Fruit fly (Drosophila melanogaster): Measurements from ENCODE around the gene He.

He gene

dm6 chr2L:14019654-14020053, 46.9 kb upstream of the He start (continued):
- TF ChIP-seq CG11504 (tag; optimal IDR thresholded peaks at IDR 0.05) = no peak
- no peak for TF ChIP-seq CG6765 (GFP tag; optimal IDR thresholded peaks at IDR 0.05)
- TF ChIP-seq MBD-R2 (GFP tag; IDR thresholded peaks at IDR 0.05) = no peak
- TF ChIP-seq CG6175 (GFP tag; IDR thresholded peaks at IDR 0.05) = no peak

DNA sequence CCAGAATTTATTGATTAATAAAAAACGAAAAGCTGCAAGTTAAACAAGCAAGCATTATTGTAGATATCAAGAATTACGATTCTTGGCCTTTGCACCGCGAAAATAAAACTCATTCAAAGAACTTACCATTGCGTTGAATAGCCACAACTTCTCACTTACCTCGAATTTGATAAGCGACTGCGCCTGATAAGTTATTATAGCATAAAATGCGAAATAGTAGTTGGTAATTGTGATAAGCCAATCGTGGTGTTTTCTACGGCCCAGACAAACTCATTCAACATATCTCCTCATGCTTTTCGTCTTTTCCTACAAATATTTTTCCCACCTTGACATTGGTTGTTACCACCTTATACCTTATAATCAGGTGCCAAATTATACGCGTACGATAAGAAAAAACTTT, 42.4 kb upstream of the He start:
- TF ChIP-seq CG43689 (GFP tag; IDR thresholded peaks at IDR 0.05) = no peak
- no peak for TF ChIP-seq Myb (GFP tag; optimal IDR thresholded peaks at IDR 0.05)
- no peak for TF ChIP-seq NFAT (GFP tag; IDR thresholded peaks at IDR 0.05)
- no peak for TF ChIP-seq sisA (GFP tag; IDR thresholded peaks at IDR 0.05)
- TF ChIP-seq CG12219 (GFP tag; optimal IDR thresholded peaks at IDR 0.05) = no peak
- TF ChIP-seq CG14050 (GFP tag; IDR thresholded peaks at IDR 0.05) = no peak
- TF ChIP-seq ems (GFP tag; optimal IDR thresholded peaks at IDR 0.05) = no peak
- TF ChIP-seq en (GFP tag; optimal IDR thresholded peaks at IDR 0.05) = no peak
- TF ChIP-seq CG10979 (tag; optimal IDR thresholded peaks at IDR 0.05) = no peak
- TF ChIP-seq CG15696 (tag; optimal IDR thresholded peaks at IDR 0.05) = no peak
- no peak for TF ChIP-seq amos (GFP tag; IDR thresholded peaks at IDR 0.05; ENCODE audit: partially characterized antibody)
- peak; percentile 10 for TF ChIP-seq grn (GFP tag; optimal IDR thresholded peaks at IDR 0.05)
- peak; percentile 90 for TF ChIP-seq exex (tag; optimal IDR thresholded peaks at IDR 0.05)
- no peak for TF ChIP-seq unc-4 (GFP tag; IDR thresholded peaks at IDR 0.05; ENCODE audit: partially characterized antibody)
- no peak for TF ChIP-seq sens-2 (GFP tag; IDR thresholded peaks at IDR 0.05)
- TF ChIP-seq CG7928 (GFP tag; optimal IDR thresholded peaks at IDR 0.05) = no peak
- no peak for TF ChIP-seq CG6765 (GFP tag; optimal IDR thresholded peaks at IDR 0.05)
- no peak for TF ChIP-seq CG7745 (tag; optimal IDR thresholded peaks at IDR 0.05)
- TF ChIP-seq CG34376 (GFP tag; optimal IDR thresholded peaks at IDR 0.05) = peak; percentile 89
- TF ChIP-seq CG30020 (tag; optimal IDR thresholded peaks at IDR 0.05) = no peak
- TF ChIP-seq H2.0 (GFP tag; IDR thresholded peaks at IDR 0.05) = no peak
- no peak for TF ChIP-seq ttk (GFP tag; IDR thresholded peaks at IDR 0.05)
- no peak for TF ChIP-seq fd64A (GFP tag; optimal IDR thresholded peaks at IDR 0.05)
- no peak for TF ChIP-seq CG15479 (GFP tag; optimal IDR thresholded peaks at IDR 0.05)
- no peak for TF ChIP-seq inv (GFP tag; IDR thresholded peaks at IDR 0.05; ENCODE audit: partially characterized antibody)
- no peak for TF ChIP-seq gsb (GFP tag; IDR thresholded peaks at IDR 0.05)
- TF ChIP-seq row (GFP tag; IDR thresholded peaks at IDR 0.05) = no peak
- TF ChIP-seq CG1647 (GFP tag; optimal IDR thresholded peaks at IDR 0.05) = no peak
- TF ChIP-seq eve (GFP tag; optimal IDR thresholded peaks at IDR 0.05) = peak in 1 of 2 experiments; percentile 36
- TF ChIP-seq Bteb2 (GFP tag; optimal IDR thresholded peaks at IDR 0.05) = no peak
- no peak for TF ChIP-seq dpn (GFP tag; optimal IDR thresholded peaks at IDR 0.05)
- no peak for TF ChIP-seq CHES-1-like (GFP tag; optimal IDR thresholded peaks at IDR 0.05)
- TF ChIP-seq CG18599 (GFP tag; optimal IDR thresholded peaks at IDR 0.05) = peak; percentile 2
- TF ChIP-seq CG3163 (GFP tag; optimal IDR thresholded peaks at IDR 0.05) = no peak
- TF ChIP-seq tap (tag; optimal IDR thresholded peaks at IDR 0.05) = no peak
- no peak for TF ChIP-seq emc (GFP tag; optimal IDR thresholded peaks at IDR 0.05)
- no peak for TF ChIP-seq CG18476 (GFP tag; optimal IDR thresholded peaks at IDR 0.05)
- no peak for TF ChIP-seq gfzf (GFP tag; optimal IDR thresholded peaks at IDR 0.05)
- TF ChIP-seq D19B (GFP tag; optimal IDR thresholded peaks at IDR 0.05) = no peak
- no peak for TF ChIP-seq z (GFP tag; IDR thresholded peaks at IDR 0.05)
- TF ChIP-seq nmo (GFP tag; optimal IDR thresholded peaks at IDR 0.05) = no peak
- no peak for TF ChIP-seq vfl (GFP tag; optimal IDR thresholded peaks at IDR 0.05)
- TF ChIP-seq cato (GFP tag; optimal IDR thresholded peaks at IDR 0.05; ENCODE audit: borderline replicate concordance) = no peak
- no peak for TF ChIP-seq jing (GFP tag; optimal IDR thresholded peaks at IDR 0.05)
- no peak for TF ChIP-seq CG14014 (GFP tag; IDR thresholded peaks at IDR 0.05)
- no peak for TF ChIP-seq CG7271 (tag; optimal IDR thresholded peaks at IDR 0.05)
- TF ChIP-seq CG31441 (GFP tag; IDR thresholded peaks at IDR 0.05) = no peak

Measured in whole organism, embryonic.